Fruit fly (Drosophila melanogaster) whole organism, embryonic: ENCODE results near the gene Jon66Cii.

Experiments used
- Aef1 ChIP-seq: fragments of 200-800 bp; sonication (Bioruptor generic); IDR thresholded peaks from 3 replicates; pipeline ENCODE4 v1.3.6; 2022; ENCODE audit warnings: missing biosample characterization, missing genetic modification characterization
- Antp ChIP-seq: fragments of 200-800 bp; sonication (Bioruptor generic); optimal IDR thresholded peaks from 3 replicates; lab custom pipeline; 2016; ENCODE audit warnings: missing biosample characterization, missing genetic modification characterization
- B-H2 ChIP-seq: fragments of 200-800 bp; sonication (Bioruptor generic); optimal IDR thresholded peaks from 2 replicates; lab custom pipeline; 2018; ENCODE audit warnings: missing biosample characterization, mild to moderate bottlenecking, missing genetic modification characterization
- Bteb2 ChIP-seq: fragments of 200-800 bp; sonication (Bioruptor generic); optimal IDR thresholded peaks from 2 replicates; lab custom pipeline; 2016; ENCODE audit warnings: missing biosample characterization, missing genetic modification characterization
- CG10209 ChIP-seq: fragments of 200-800 bp; sonication (Bioruptor generic); optimal IDR thresholded peaks from 3 replicates; lab custom pipeline; 2017; ENCODE audit warnings: missing biosample characterization, mild to moderate bottlenecking, missing genetic modification characterization, missing genetic modification reagents
- CG10431 ChIP-seq: fragments of 200-800 bp; sonication (Bioruptor generic); optimal IDR thresholded peaks from 3 replicates; lab custom pipeline; 2018; ENCODE audit warnings: missing biosample characterization, mild to moderate bottlenecking, missing genetic modification characterization
- CG10654 ChIP-seq: fragments of 200-800 bp; sonication (Bioruptor generic); optimal IDR thresholded peaks from 2 replicates; lab custom pipeline; 2016; ENCODE audit warnings: missing biosample characterization, missing genetic modification characterization
- CG11398 ChIP-seq: fragments of 200-800 bp; sonication (Bioruptor generic); optimal IDR thresholded peaks from 2 replicates; lab custom pipeline; 2016; ENCODE audit warnings: missing biosample characterization, missing genetic modification characterization
- CG12236 ChIP-seq: fragments of 200-800 bp; sonication (Bioruptor generic); optimal IDR thresholded peaks from 2 replicates; lab custom pipeline; 2016; ENCODE audit warnings: missing biosample characterization, missing genetic modification characterization
- CG12299 ChIP-seq: fragments of 200-800 bp; sonication (Bioruptor generic); optimal IDR thresholded peaks from 2 replicates; lab custom pipeline; 2018; ENCODE audit warnings: missing biosample characterization, mild to moderate bottlenecking, missing genetic modification characterization
- CG12942 ChIP-seq: fragments of 200-800 bp; sonication (Bioruptor generic); optimal IDR thresholded peaks from 3 replicates; lab custom pipeline; 2016; ENCODE audit warnings: missing biosample characterization, missing genetic modification characterization
- CG15011 ChIP-seq: fragments of 200-800 bp; sonication (Bioruptor generic); optimal IDR thresholded peaks from 3 replicates; lab custom pipeline; 2018; ENCODE audit warnings: missing biosample characterization, mild to moderate bottlenecking, missing genetic modification characterization
- CG15696 ChIP-seq: fragments of 200-800 bp; sonication (Bioruptor generic); optimal IDR thresholded peaks from 2 replicates; lab custom pipeline; 2019; ENCODE audit warnings: missing biosample characterization, mild to moderate bottlenecking, missing genetic modification characterization, moderate library complexity
- CG1647 ChIP-seq: fragments of 200-800 bp; sonication (Bioruptor generic); optimal IDR thresholded peaks from 3 replicates; lab custom pipeline; 2016; ENCODE audit warnings: missing biosample characterization, missing genetic modification characterization
- CG17802 ChIP-seq: fragments of 200-800 bp; sonication (Bioruptor generic); optimal IDR thresholded peaks from 2 replicates; lab custom pipeline; 2018; ENCODE audit warnings: missing biosample characterization, mild to moderate bottlenecking, missing genetic modification characterization, moderate library complexity
- CG2120 ChIP-seq: fragments of 200-800 bp; sonication (Bioruptor generic); optimal IDR thresholded peaks from 3 replicates; lab custom pipeline; 2016; ENCODE audit warnings: missing biosample characterization, missing genetic modification characterization
- CG2875 ChIP-seq: fragments of 200-800 bp; sonication (Bioruptor generic); optimal IDR thresholded peaks from 2 replicates; lab custom pipeline; 2017; ENCODE audit warnings: missing biosample characterization, mild to moderate bottlenecking, missing genetic modification characterization, missing genetic modification reagents
- CG3065 ChIP-seq: fragments of 200-800 bp; sonication (Bioruptor generic); optimal IDR thresholded peaks from 2 replicates; lab custom pipeline; 2016; ENCODE audit warnings: missing biosample characterization, missing genetic modification characterization
- CG31365 ChIP-seq: fragments of 200-800 bp; sonication (Bioruptor generic); optimal IDR thresholded peaks from 2 replicates; lab custom pipeline; 2018; ENCODE audit warnings: missing biosample characterization, mild to moderate bottlenecking, missing genetic modification characterization
- CG31388 ChIP-seq: fragments of 200-800 bp; sonication (Bioruptor generic); optimal IDR thresholded peaks from 2 replicates; lab custom pipeline; 2016; ENCODE audit warnings: missing biosample characterization, missing genetic modification characterization
- CG3163 ChIP-seq: fragments of 200-800 bp; sonication (Bioruptor generic); optimal IDR thresholded peaks from 3 replicates; lab custom pipeline; 2016; ENCODE audit warnings: missing biosample characterization, missing genetic modification characterization
- CG5953 ChIP-seq: fragments of 200-800 bp; sonication (Bioruptor generic); IDR thresholded peaks from 2 replicates; pipeline ENCODE4 v1.3.6; 2022; ENCODE audit warnings: missing biosample characterization, missing genetic modification characterization
- CG9817 ChIP-seq: fragments of 200-800 bp; sonication (Bioruptor generic); optimal IDR thresholded peaks from 2 replicates; lab custom pipeline; 2018; ENCODE audit warnings: missing biosample characterization, mild to moderate bottlenecking, missing genetic modification characterization, moderate library complexity
- D19A ChIP-seq: fragments of 200-800 bp; optimal IDR thresholded peaks from 3 replicates; lab custom pipeline; 2019; ENCODE audit warnings: missing biosample characterization, mild to moderate bottlenecking, missing genetic modification characterization, moderate library complexity
- Dip3 ChIP-seq: fragments of 200-800 bp; sonication (Bioruptor generic); optimal IDR thresholded peaks from 3 replicates; lab custom pipeline; 2016; ENCODE audit warnings: missing biosample characterization, missing genetic modification characterization
- Doc3 ChIP-seq: fragments of 200-800 bp; sonication (Bioruptor generic); IDR thresholded peaks from 3 replicates; pipeline ENCODE4 v1.3.6; 2022; ENCODE audit warnings: missing biosample characterization, missing genetic modification characterization; ENCODE audit not compliant: partially characterized antibody
- H15 ChIP-seq: fragments of 200-800 bp; sonication (Bioruptor generic); IDR thresholded peaks from 3 replicates; pipeline ENCODE4 v1.3.6; 2022; ENCODE audit warnings: missing biosample characterization, missing genetic modification characterization
- MBD-R2 ChIP-seq: fragments of 200-800 bp; sonication (Bioruptor generic); IDR thresholded peaks from 2 replicates; pipeline ENCODE4 v1.3.6; 2022; ENCODE audit warnings: missing biosample characterization, missing genetic modification characterization
- Opbp ChIP-seq: fragments of 200-800 bp; sonication (Bioruptor generic); IDR thresholded peaks from 3 replicates; pipeline ENCODE4 v1.3.6; 2022; ENCODE audit warnings: missing biosample characterization, missing genetic modification characterization; ENCODE audit not compliant: partially characterized antibody
- Scr ChIP-seq: fragments of 200-800 bp; sonication (Bioruptor generic); IDR thresholded peaks from 2 replicates; pipeline ENCODE4 v1.3.6; 2022; ENCODE audit warnings: missing biosample characterization, missing genetic modification characterization; ENCODE audit not compliant: partially characterized antibody
- Six4 ChIP-seq: fragments of 200-800 bp; sonication (Bioruptor generic); optimal IDR thresholded peaks from 2 replicates; lab custom pipeline; 2016; ENCODE audit warnings: missing biosample characterization, missing genetic modification characterization
- Sox102F ChIP-seq: fragments of 200-800 bp; sonication (Bioruptor generic); optimal IDR thresholded peaks from 2 replicates; lab custom pipeline; 2018; ENCODE audit warnings: missing biosample characterization, mild to moderate bottlenecking, missing genetic modification characterization, moderate library complexity
- Tbp ChIP-seq: fragments of >200 bp; optimal IDR thresholded peaks from 2 replicates; lab custom pipeline; 2018; ENCODE audit warnings: missing biosample characterization, missing genetic modification characterization
- bcd ChIP-seq: fragments of 200-800 bp; sonication (Bioruptor generic); optimal IDR thresholded peaks from 2 replicates; lab custom pipeline; 2017; ENCODE audit warnings: missing biosample characterization, mild to moderate bottlenecking, missing genetic modification characterization
- btn ChIP-seq: fragments of 200-800 bp; sonication (Bioruptor generic); optimal IDR thresholded peaks from 2 replicates; lab custom pipeline; 2016; ENCODE audit warnings: missing biosample characterization, missing genetic modification characterization
- gsb ChIP-seq: fragments of 200-800 bp; sonication (Bioruptor generic); IDR thresholded peaks from 2 replicates; pipeline ENCODE4 v1.3.6; 2022; ENCODE audit warnings: missing biosample characterization, missing genetic modification characterization
- inv ChIP-seq: fragments of 200-800 bp; sonication (Bioruptor generic); IDR thresholded peaks from 2 replicates; pipeline ENCODE4 v1.3.6; 2022; ENCODE audit warnings: missing biosample characterization, missing genetic modification characterization; ENCODE audit not compliant: partially characterized antibody
- kni ChIP-seq: fragments of 200-800 bp; sonication (Bioruptor generic); optimal IDR thresholded peaks from 3 replicates; lab custom pipeline; 2017; ENCODE audit warnings: mild to moderate bottlenecking, missing biosample characterization, missing genetic modification reagents, missing genetic modification characterization
- lbe ChIP-seq: fragments of 200-800 bp; sonication (Bioruptor generic); optimal IDR thresholded peaks from 2 replicates; lab custom pipeline; 2016; ENCODE audit warnings: missing biosample characterization, mild to moderate bottlenecking, missing genetic modification characterization
- lov ChIP-seq, 2 experiments: fragments of 200-800 bp in 1 of 2; fragments of >200 bp in 1 of 2; sonication (Bioruptor generic) in 1 of 2; IDR thresholded peaks in 1 of 2; optimal IDR thresholded peaks in 1 of 2; 2 replicates in 1 of 2; 3 replicates in 1 of 2; pipeline versions ENCODE4 v1.3.6 to Lab custom; 2017 to 2022; ENCODE audit warnings: missing biosample characterization in 1 of 2, missing genetic modification characterization in 1 of 2
- nom ChIP-seq: fragments of 200-800 bp; sonication (Bioruptor generic); optimal IDR thresholded peaks from 2 replicates; lab custom pipeline; 2017; ENCODE audit warnings: missing biosample characterization, missing genetic modification characterization, mild to moderate bottlenecking, moderate library complexity, missing genetic modification reagents
- pan ChIP-seq, 4 experiments: fragments of >200 bp in 3 of 4; fragments of 200-800 bp in 1 of 4; sonication (Bioruptor generic) in 1 of 4; optimal IDR thresholded peaks in 3 of 4; IDR thresholded peaks in 1 of 4; 2 replicates each; pipeline versions ENCODE4 v1.3.6 to Lab custom; 2017 to 2022; ENCODE audit warnings: missing biosample characterization in 2 of 4, missing genetic modification characterization in 2 of 4, mixed read lengths in 1 of 4
- pho ChIP-seq: fragments of 200-800 bp; sonication (Bioruptor generic); optimal IDR thresholded peaks from 2 replicates; lab custom pipeline; 2016; ENCODE audit warnings: missing biosample characterization, missing genetic modification characterization
- schlank ChIP-seq: fragments of 200-800 bp; sonication (Bioruptor generic); optimal IDR thresholded peaks from 2 replicates; lab custom pipeline; 2018; ENCODE audit warnings: missing biosample characterization, mild to moderate bottlenecking, missing genetic modification characterization
- sd ChIP-seq: fragments of 200-800 bp; sonication (Bioruptor generic); optimal IDR thresholded peaks from 3 replicates; lab custom pipeline; 2018; ENCODE audit warnings: missing biosample characterization, mild to moderate bottlenecking, missing genetic modification characterization, moderate library complexity
- sna ChIP-seq: fragments of 200-800 bp; sonication (Bioruptor generic); IDR thresholded peaks from 2 replicates; pipeline ENCODE4 v1.3.6; 2022; ENCODE audit warnings: missing biosample characterization, missing genetic modification characterization; ENCODE audit not compliant: partially characterized antibody
- ssp ChIP-seq: fragments of 200-800 bp; sonication (Bioruptor generic); IDR thresholded peaks from 2 replicates; pipeline ENCODE4 v1.3.6; 2022; ENCODE audit warnings: missing biosample characterization, missing genetic modification characterization
- vfl ChIP-seq: fragments of 200-800 bp; sonication (Bioruptor generic); optimal IDR thresholded peaks from 2 replicates; lab custom pipeline; 2016; ENCODE audit warnings: missing biosample characterization, missing genetic modification characterization
- vnd ChIP-seq: fragments of 200-800 bp; sonication (Bioruptor generic); IDR thresholded peaks from 3 replicates; pipeline ENCODE4 v1.3.6; 2022; ENCODE audit warnings: missing biosample characterization, missing genetic modification characterization; ENCODE audit not compliant: partially characterized antibody

The Jon66Cii gene

DNA sequence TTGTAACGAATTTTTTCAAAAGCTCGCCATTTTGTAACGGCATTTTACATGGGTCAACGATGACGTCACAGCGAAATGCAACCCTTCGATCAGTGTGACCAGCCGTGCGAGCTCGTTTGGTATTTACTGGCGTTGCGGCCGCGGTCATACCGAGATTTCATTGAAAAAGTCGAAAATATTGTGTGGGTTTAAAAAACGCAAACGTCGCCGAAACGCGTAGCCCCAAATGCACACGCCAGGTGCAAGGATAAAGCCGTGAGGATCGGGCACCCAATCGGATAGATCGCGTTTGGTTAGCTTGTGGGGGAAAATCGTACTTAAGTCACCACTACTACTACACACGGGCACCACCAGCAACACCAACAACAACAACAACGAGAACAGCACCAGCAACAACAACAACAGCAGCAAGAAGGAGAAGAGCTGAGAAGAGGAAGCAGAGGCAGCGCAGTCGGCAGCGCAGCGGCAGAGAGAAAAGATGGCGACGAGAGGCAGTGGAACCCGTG lies 31.4 kb upstream of the Jon66Cii start, which contains the start of gene Cbl (continued):
- TF ChIP-seq CG31365 (tag; lab: Kevin White, UChicago): peak; percentile 12
- TF ChIP-seq ssp: no peak
- no peak for TF ChIP-seq vnd
- no peak for TF ChIP-seq CG1647 (GFP tag; lab: Kevin White, UChicago)
- no peak for TF ChIP-seq kni
- TF ChIP-seq CG12299 (tag; lab: Kevin White, UChicago): peak; percentile 29
- no peak for TF ChIP-seq B-H2 (GFP tag; lab: Kevin White, UChicago)
- no peak for TF ChIP-seq D19A (tag; lab: Kevin White, UChicago)
- no peak for TF ChIP-seq gsb (GFP tag; lab: Robert Waterston, UW)
- TF ChIP-seq CG12236 (GFP tag; lab: Kevin White, UChicago): no peak
- no peak for TF ChIP-seq CG2120 (GFP tag; lab: Kevin White, UChicago)
- TF ChIP-seq Six4 (GFP tag; lab: Kevin White, UChicago): no peak
- no peak for TF ChIP-seq CG10654 (GFP tag; lab: Kevin White, UChicago)
- TF ChIP-seq Scr: peak; percentile 39; the same call in 1 of the 2 replicates
- no peak for TF ChIP-seq CG9817
- TF ChIP-seq inv (GFP tag; lab: Robert Waterston, UW): no peak
- no peak for TF ChIP-seq CG3163 (GFP tag; lab: Kevin White, UChicago)
- no peak for TF ChIP-seq H15
- 0 out of 3 replicates have a peak, but pooled peaks have one; percentile 5 for TF ChIP-seq Opbp (GFP tag; lab: Robert Waterston, UW)
- peak; percentile 60 for TF ChIP-seq MBD-R2 (GFP tag; lab: Robert Waterston, UW)
- no peak for TF ChIP-seq Dip3 (GFP tag; lab: Kevin White, UChicago)
- no peak for TF ChIP-seq CG31388 (GFP tag; lab: Kevin White, UChicago)
- no peak for TF ChIP-seq lov (optimal IDR thresholded peaks at IDR 0.05; lab: Kevin White, UChicago)
- no peak for TF ChIP-seq lov (GFP tag; IDR thresholded peaks at IDR 0.05; lab: Robert Waterston, UW)
- TF ChIP-seq Sox102F (GFP tag; lab: Kevin White, UChicago): no peak
- TF ChIP-seq CG10431 (GFP tag; lab: Kevin White, UChicago): no peak
- TF ChIP-seq CG12942 (GFP tag; lab: Kevin White, UChicago): no peak
- no peak for TF ChIP-seq CG17802
- TF ChIP-seq btn (GFP tag; lab: Kevin White, UChicago): no peak
- TF ChIP-seq schlank (tag; lab: Kevin White, UChicago): no peak
- no peak for TF ChIP-seq pan (optimal IDR thresholded peaks at IDR 0.05; lab: Kevin White, UChicago)
- TF ChIP-seq pan (GFP tag; optimal IDR thresholded peaks at IDR 0.05 in 1 of 2, IDR thresholded peaks at IDR 0.05 in 1 of 2): peak in 1 of 2 experiments; percentile 11
- no peak; the same call in 1 of the 2 replicates for TF ChIP-seq sna (GFP tag; lab: Robert Waterston, UW)
- no peak for TF ChIP-seq lbe (GFP tag; lab: Kevin White, UChicago)
- no peak for TF ChIP-seq CG5953 (GFP tag; lab: Robert Waterston, UW)
- TF ChIP-seq pho (GFP tag; lab: Kevin White, UChicago): no peak
- TF ChIP-seq CG15696 (tag; lab: Kevin White, UChicago): no peak
- TF ChIP-seq vfl (GFP tag; lab: Kevin White, UChicago): no peak
- TF ChIP-seq Bteb2 (GFP tag; lab: Kevin White, UChicago): no peak
- no peak for TF ChIP-seq bcd
- no peak for TF ChIP-seq Tbp
- TF ChIP-seq CG2875: peak; percentile 7
- TF ChIP-seq nom (GFP tag; lab: Kevin White, UChicago): peak; percentile 52
- no peak for TF ChIP-seq CG10209 (GFP tag; lab: Kevin White, UChicago)
- TF ChIP-seq CG3065 (GFP tag; lab: Kevin White, UChicago): no peak
- TF ChIP-seq Doc3 (GFP tag; lab: Robert Waterston, UW): no peak
- TF ChIP-seq Aef1 (GFP tag; lab: Robert Waterston, UW): peak; percentile 74; the same call in 2 of the 3 replicates
- no peak for TF ChIP-seq sd (tag; lab: Kevin White, UChicago)
- no peak for TF ChIP-seq CG15011
- TF ChIP-seq Antp (GFP tag; lab: Kevin White, UChicago): no peak
- TF ChIP-seq CG11398 (GFP tag; lab: Kevin White, UChicago): no peak
